Fruit fly (Drosophila melanogaster): Measurements from ENCODE around the gene Chs2.

Gene Chs2

dm6 chr3L:21972162-21973022 lies 10.2 kb downstream of the Chs2 start:
- TF ChIP-seq Hr83 (GFP tag; optimal IDR thresholded peaks at IDR 0.05; ENCODE audit: poor library complexity, severe bottlenecking) = no peak
- TF ChIP-seq fru (GFP tag; optimal IDR thresholded peaks at IDR 0.05) = peak; percentile 66
- TF ChIP-seq Sp1 (GFP tag; optimal IDR thresholded peaks at IDR 0.05) = peak; percentile 39
- no peak for TF ChIP-seq sage (GFP tag; optimal IDR thresholded peaks at IDR 0.05)
- TF ChIP-seq jim (GFP tag; optimal IDR thresholded peaks at IDR 0.05) = no peak
- TF ChIP-seq Abd-B (GFP tag; optimal IDR thresholded peaks at IDR 0.05) = no peak
- peak; percentile 25 for TF ChIP-seq brk (GFP tag; optimal IDR thresholded peaks at IDR 0.05)
- TF ChIP-seq GATAd (GFP tag; optimal IDR thresholded peaks at IDR 0.05) = no peak
- TF ChIP-seq rgr (GFP tag; optimal IDR thresholded peaks at IDR 0.05) = peak; percentile 72
- TF ChIP-seq ey (GFP tag; optimal IDR thresholded peaks at IDR 0.05) = peak; percentile 58
- TF ChIP-seq br (GFP tag; optimal IDR thresholded peaks at IDR 0.05) = peak; percentile 32
- TF ChIP-seq CrebA (GFP tag; optimal IDR thresholded peaks at IDR 0.05; ENCODE audit: borderline replicate concordance) = peak; percentile 27
- TF ChIP-seq Hr78 (GFP tag; optimal IDR thresholded peaks at IDR 0.05) = no peak
- peak; percentile 23 for TF ChIP-seq Hnf4 (GFP tag; optimal IDR thresholded peaks at IDR 0.05)
- TF ChIP-seq lola (GFP tag; optimal IDR thresholded peaks at IDR 0.05) = no peak
- TF ChIP-seq h (GFP tag; optimal IDR thresholded peaks at IDR 0.05) = peak; percentile 70
- no peak for TF ChIP-seq Dfd (GFP tag; optimal IDR thresholded peaks at IDR 0.05)
- TF ChIP-seq woc (GFP tag; optimal IDR thresholded peaks at IDR 0.05) = peak; percentile 18
- no peak for TF ChIP-seq N (GFP tag; optimal IDR thresholded peaks at IDR 0.05)
- peak; percentile 38 for TF ChIP-seq HLH106 (tag; optimal IDR thresholded peaks at IDR 0.05)
- TF ChIP-seq Vsx2 (GFP tag; optimal IDR thresholded peaks at IDR 0.05; ENCODE audit: partially characterized antibody) = no peak
- no peak for TF ChIP-seq dmrt93B (GFP tag; optimal IDR thresholded peaks at IDR 0.05)
- TF ChIP-seq usp (GFP tag; optimal IDR thresholded peaks at IDR 0.05) = no peak
- TF ChIP-seq Rel (GFP tag; optimal IDR thresholded peaks at IDR 0.05) = no peak
- peak; percentile 63 for TF ChIP-seq Rel (tag; optimal IDR thresholded peaks at IDR 0.05)
- TF ChIP-seq dsf (GFP tag; optimal IDR thresholded peaks at IDR 0.05; ENCODE audit: borderline replicate concordance) = no peak
- no peak for TF ChIP-seq CG32264 (GFP tag; optimal IDR thresholded peaks at IDR 0.05)
- no peak for TF ChIP-seq Dif (GFP tag; optimal IDR thresholded peaks at IDR 0.05; ENCODE audit: partially characterized antibody)
- peak; percentile 7 for TF ChIP-seq Jra (GFP tag; optimal IDR thresholded peaks at IDR 0.05)
- TF ChIP-seq CG9705 (GFP tag; optimal IDR thresholded peaks at IDR 0.05) = no peak
- no peak for TF ChIP-seq pan (optimal IDR thresholded peaks at IDR 0.05)
- no peak for TF ChIP-seq dl (GFP tag; optimal IDR thresholded peaks at IDR 0.05; ENCODE audit: insufficient read depth in 1 of 2, partially characterized antibody in 2 of 2)
- TF ChIP-seq OdsH (GFP tag; optimal IDR thresholded peaks at IDR 0.05) = peak; percentile 38
- no peak for TF ChIP-seq sv (GFP tag; optimal IDR thresholded peaks at IDR 0.05)
- TF ChIP-seq foxo (GFP tag; optimal IDR thresholded peaks at IDR 0.05) = peak in 1 of 2 experiments; percentile 73
- TF ChIP-seq psq (GFP tag; optimal IDR thresholded peaks at IDR 0.05) = peak; percentile 39
- TF ChIP-seq Myc (optimal IDR thresholded peaks at IDR 0.05) = no peak
- no peak for TF ChIP-seq tai (GFP tag; optimal IDR thresholded peaks at IDR 0.05)
- TF ChIP-seq Mio (GFP tag; optimal IDR thresholded peaks at IDR 0.05) = no peak

- no peak for TF ChIP-seq tai (GFP tag; optimal IDR thresholded peaks at IDR 0.05)
- TF ChIP-seq dl (GFP tag; optimal IDR thresholded peaks at IDR 0.05; ENCODE audit: insufficient read depth in 1 of 2, partially characterized antibody in 2 of 2) = no peak
- TF ChIP-seq rgr (GFP tag; optimal IDR thresholded peaks at IDR 0.05) = no peak
- TF ChIP-seq pan (optimal IDR thresholded peaks at IDR 0.05) = no peak
- TF ChIP-seq psq (GFP tag; optimal IDR thresholded peaks at IDR 0.05) = no peak
- TF ChIP-seq sv (GFP tag; optimal IDR thresholded peaks at IDR 0.05) = no peak
- TF ChIP-seq Hr83 (GFP tag; optimal IDR thresholded peaks at IDR 0.05; ENCODE audit: poor library complexity, severe bottlenecking) = no peak
- no peak for TF ChIP-seq Dif (GFP tag; optimal IDR thresholded peaks at IDR 0.05; ENCODE audit: partially characterized antibody)
- TF ChIP-seq ey (GFP tag; optimal IDR thresholded peaks at IDR 0.05) = no peak
- no peak for TF ChIP-seq OdsH (GFP tag; optimal IDR thresholded peaks at IDR 0.05)
- no peak for TF ChIP-seq h (GFP tag; optimal IDR thresholded peaks at IDR 0.05)
- no peak for TF ChIP-seq Hnf4 (GFP tag; optimal IDR thresholded peaks at IDR 0.05)
- TF ChIP-seq HLH106 (tag; optimal IDR thresholded peaks at IDR 0.05) = no peak
- no peak for TF ChIP-seq Rel (GFP tag; optimal IDR thresholded peaks at IDR 0.05)
- TF ChIP-seq Rel (tag; optimal IDR thresholded peaks at IDR 0.05) = no peak
Measured at dm6 chr3L:21973640-21974039, 11.4 kb downstream of the Chs2 start.
